Worm (Caenorhabditis elegans) whole organism, L3 larva: ENCODE measurements around the gene Y47A7.2.

ENCODE experiments used
- R02D3.7 ChIP-seq: fragments of 150-350 bp; optimal IDR thresholded peaks from 2 replicates; lab custom pipeline; 2014; ENCODE audit warnings: missing biosample characterization, missing genetic modification characterization
- ZK546.5 ChIP-seq: sonication (generic microtip); optimal IDR thresholded peaks from 2 replicates; lab custom pipeline; 2017; ENCODE audit warnings: missing biosample characterization, missing genetic modification characterization
- aly-2 ChIP-seq: fragments of 150-350 bp; optimal IDR thresholded peaks from 2 replicates; lab custom pipeline; 2014; ENCODE audit warnings: missing biosample characterization, missing genetic modification characterization
- ama-1 ChIP-seq: fragments of 150-350 bp; optimal IDR thresholded peaks from 2 replicates; lab custom pipeline; 2018
- ceh-16 ChIP-seq: sonication (generic microtip); optimal IDR thresholded peaks from 2 replicates; lab custom pipeline; 2017; ENCODE audit warnings: missing biosample characterization, missing genetic modification characterization
- ceh-9 ChIP-seq: sonication (generic microtip); optimal IDR thresholded peaks from 2 replicates; lab custom pipeline; 2018; ENCODE audit warnings: missing biosample characterization, missing genetic modification characterization
- daf-12 ChIP-seq: fragments of 150-350 bp; optimal IDR thresholded peaks from 2 replicates; lab custom pipeline; 2014; ENCODE audit warnings: missing biosample characterization, missing genetic modification reagents, missing genetic modification characterization
- egl-27 ChIP-seq: sonication (generic microtip); optimal IDR thresholded peaks from 4 replicates; lab custom pipeline; 2017; ENCODE audit warnings: missing biosample characterization, missing genetic modification reagents, missing genetic modification characterization
- egl-5 ChIP-seq: fragments of 150-350 bp; optimal IDR thresholded peaks from 2 replicates; lab custom pipeline; 2017; ENCODE audit warnings: missing biosample characterization, missing genetic modification reagents, missing genetic modification characterization, inconsistent platforms
- elt-1 ChIP-seq: fragments of 150-350 bp; optimal IDR thresholded peaks from 2 replicates; lab custom pipeline; 2014; ENCODE audit warnings: missing biosample characterization, missing genetic modification characterization
- elt-2 ChIP-seq: sonication (generic microtip); optimal IDR thresholded peaks from 2 replicates; lab custom pipeline; 2016; ENCODE audit warnings: missing genetic modification reagents, mild to moderate bottlenecking, missing genetic modification characterization, missing compliant biosample characterization
- eor-1 ChIP-seq, 2 experiments: fragments of 150-350 bp; optimal IDR thresholded peaks; 2 replicates each; lab custom pipeline; 2014 to 2018; ENCODE audit warnings: missing biosample characterization in 2 of 2, missing genetic modification characterization in 2 of 2
- fkh-2 ChIP-seq: fragments of 150-350 bp; optimal IDR thresholded peaks from 2 replicates; lab custom pipeline; 2014; ENCODE audit warnings: missing biosample characterization, missing genetic modification reagents, missing genetic modification characterization
- fos-1 ChIP-seq: fragments of 150-350 bp; optimal IDR thresholded peaks from 2 replicates; lab custom pipeline; 2014; ENCODE audit warnings: missing biosample characterization, missing genetic modification characterization
- lin-39 ChIP-seq: fragments of 150-350 bp; optimal IDR thresholded peaks from 2 replicates; lab custom pipeline; 2018; ENCODE audit warnings: missing biosample characterization, missing genetic modification reagents, missing genetic modification characterization
- lsy-12 ChIP-seq: sonication (generic microtip); optimal IDR thresholded peaks from 2 replicates; lab custom pipeline; 2016; ENCODE audit warnings: mild to moderate bottlenecking, missing genetic modification characterization, missing compliant biosample characterization
- mdl-1 ChIP-seq: fragments of 150-350 bp; optimal IDR thresholded peaks from 2 replicates; lab custom pipeline; 2014; ENCODE audit warnings: missing biosample characterization, missing genetic modification characterization
- mml-1 ChIP-seq: fragments of 150-350 bp; sonication (generic microtip); optimal IDR thresholded peaks from 3 replicates; lab custom pipeline; 2014; ENCODE audit warnings: missing biosample characterization, missing genetic modification characterization
- nhr-11 ChIP-seq: fragments of 150-350 bp; optimal IDR thresholded peaks from 2 replicates; lab custom pipeline; 2014; ENCODE audit warnings: missing biosample characterization, missing genetic modification characterization
- nhr-12 ChIP-seq: fragments of 150-350 bp; optimal IDR thresholded peaks from 2 replicates; lab custom pipeline; 2014; ENCODE audit warnings: missing biosample characterization, missing genetic modification characterization
- nhr-23 ChIP-seq: fragments of 150-350 bp; optimal IDR thresholded peaks from 2 replicates; lab custom pipeline; 2014; ENCODE audit warnings: missing biosample characterization, missing genetic modification reagents, missing genetic modification characterization
- nhr-28 ChIP-seq: fragments of 150-350 bp; optimal IDR thresholded peaks from 2 replicates; lab custom pipeline; 2014; ENCODE audit warnings: missing biosample characterization, missing genetic modification characterization
- nhr-43 ChIP-seq: sonication (generic microtip); optimal IDR thresholded peaks from 2 replicates; lab custom pipeline; 2016; ENCODE audit warnings: mild to moderate bottlenecking, missing genetic modification characterization, missing compliant biosample characterization; ENCODE audit not compliant: poor library complexity, severe bottlenecking
- nhr-67 ChIP-seq: fragments of 150-350 bp; optimal IDR thresholded peaks from 2 replicates; lab custom pipeline; 2014; ENCODE audit warnings: missing biosample characterization, missing genetic modification characterization
- nhr-76 ChIP-seq: fragments of 150-350 bp; sonication (generic microtip); optimal IDR thresholded peaks from 5 replicates; lab custom pipeline; 2014; ENCODE audit warnings: missing biosample characterization, missing genetic modification characterization
- nhr-77 ChIP-seq: fragments of 150-350 bp; optimal IDR thresholded peaks from 2 replicates; lab custom pipeline; 2014; ENCODE audit warnings: missing biosample characterization, missing genetic modification characterization
- pha-4 ChIP-seq: fragments of 150-350 bp; optimal IDR thresholded peaks from 2 replicates; lab custom pipeline; 2014; ENCODE audit warnings: missing biosample characterization, missing genetic modification reagents, missing genetic modification characterization
- pqm-1 ChIP-seq: fragments of 150-350 bp; optimal IDR thresholded peaks from 2 replicates; lab custom pipeline; 2017; ENCODE audit warnings: missing biosample characterization, missing genetic modification characterization, inconsistent platforms
- sea-2 ChIP-seq: fragments of 150-350 bp; sonication (generic microtip); optimal IDR thresholded peaks from 4 replicates; lab custom pipeline; 2014; ENCODE audit warnings: missing biosample characterization, missing genetic modification reagents, missing genetic modification characterization
- snpc-4 ChIP-seq: fragments of 150-350 bp; optimal IDR thresholded peaks from 2 replicates; lab custom pipeline; 2014; ENCODE audit warnings: missing biosample characterization, missing genetic modification characterization
- tbx-2 ChIP-seq: sonication (generic microtip); optimal IDR thresholded peaks from 2 replicates; lab custom pipeline; 2016; ENCODE audit warnings: mild to moderate bottlenecking, missing genetic modification characterization, missing compliant biosample characterization
- unc-62 ChIP-seq: fragments of 150-350 bp; sonication (generic microtip); optimal IDR thresholded peaks from 4 replicates; lab custom pipeline; 2014; ENCODE audit warnings: missing biosample characterization, missing genetic modification reagents, missing genetic modification characterization
- zag-1 ChIP-seq: fragments of 150-350 bp; optimal IDR thresholded peaks from 2 replicates; lab custom pipeline; 2014; ENCODE audit warnings: missing biosample characterization, missing genetic modification characterization
- ztf-4 ChIP-seq: fragments of 150-350 bp; optimal IDR thresholded peaks from 2 replicates; lab custom pipeline; 2014; ENCODE audit warnings: missing biosample characterization, missing genetic modification characterization

Gene Y47A7.2

ce11 chrV:5181612-5182011 lies 16.5 kb downstream of the Y47A7.2 start, which contains the start of gene C03A7.2:
TSS of gene C03A7.2 (plus strand) at chrV:5181912.
- TF ChIP-seq ama-1 (lab: Kevin White, UChicago) = no peak
- TF ChIP-seq ztf-4 (tag; lab: Kevin White, UChicago) = no peak
- TF ChIP-seq aly-2 (tag; lab: Kevin White, UChicago) = no peak
- TF ChIP-seq fkh-2 (tag; lab: Kevin White, UChicago) = no peak
- TF ChIP-seq nhr-76 = no peak
- no peak for TF ChIP-seq eor-1 (tag; optimal IDR thresholded peaks at IDR 0.05; lab: Kevin White, UChicago)
- no peak for TF ChIP-seq mml-1 (tag; lab: Kevin White, UChicago)
- no peak for TF ChIP-seq egl-27 (tag; lab: Kevin White, UChicago)

- peak; percentile 47 for TF ChIP-seq elt-2 (tag; lab: Kevin White, UChicago)
- no peak for TF ChIP-seq nhr-77 (tag; lab: Kevin White, UChicago)
- TF ChIP-seq nhr-11 (tag; lab: Kevin White, UChicago) = no peak
- no peak for TF ChIP-seq ceh-16 (tag; lab: Kevin White, UChicago)
- peak; percentile 42 for TF ChIP-seq pqm-1
- no peak for TF ChIP-seq ama-1 (lab: Kevin White, UChicago)
Measured at ce11 chrV:5178051-5178450, 20.1 kb downstream of the Y47A7.2 start.

ce11 chrV:5177209-5177608 lies 20.9 kb downstream of the Y47A7.2 start, which contains the start of gene ugt-51:
TSS of gene ugt-51 (minus strand) at chrV:5177309.
- TF ChIP-seq zag-1 (tag; lab: Kevin White, UChicago) (no peak), sea-2 (GFP tag; lab: Kevin White, UChicago) (no peak), lsy-12 (tag; lab: Kevin White, UChicago) (no peak), aly-2 (tag; lab: Kevin White, UChicago) (no peak), pqm-1 (peak; percentile 17)

ce11 chrV:5172833-5173232 lies 25.3 kb downstream of the Y47A7.2 start, which contains the start of gene srt-65:
TSS of gene srt-65 (minus strand) at chrV:5172933.
- TF ChIP-seq pha-4 (tag; lab: Kevin White, UChicago) = no peak
- TF ChIP-seq daf-12 (tag; lab: Kevin White, UChicago) = no peak
- no peak for TF ChIP-seq nhr-28 (tag; lab: Kevin White, UChicago)
- TF ChIP-seq pqm-1 = no peak
- TF ChIP-seq nhr-43 = no peak
- no peak for TF ChIP-seq nhr-12 (tag; lab: Kevin White, UChicago)
- no peak for TF ChIP-seq elt-1 (tag; lab: Kevin White, UChicago)
- TF ChIP-seq ZK546.5 = no peak
- no peak for TF ChIP-seq egl-27 (tag; lab: Kevin White, UChicago)

ce11 chrV:5169586-5169985 lies 28.6 kb downstream of the Y47A7.2 start, which contains the start of gene srt-64:
TSS of gene srt-64 (minus strand) at chrV:5169686.
- TF ChIP-seq nhr-28 (tag; lab: Kevin White, UChicago) = no peak
- TF ChIP-seq lsy-12 (tag; lab: Kevin White, UChicago) = no peak
- no peak for TF ChIP-seq ztf-4 (tag; lab: Kevin White, UChicago)
- TF ChIP-seq, all 47 proteins: peak for 0

- TF ChIP-seq lin-39 (no peak), mdl-1 (tag; lab: Kevin White, UChicago) (no peak), tbx-2 (tag; lab: Kevin White, UChicago) (no peak)
Measured at ce11 chrV:5165426-5165825, 32.7 kb downstream of the Y47A7.2 start, which contains the start of gene srw-140. TSS of gene srw-140 (plus strand) at chrV:5165726.

- TF ChIP-seq pqm-1 = no peak
- no peak for TF ChIP-seq ZK546.5
- TF ChIP-seq snpc-4 (tag; lab: Kevin White, UChicago) = no peak
- no peak for TF ChIP-seq ceh-16 (tag; lab: Kevin White, UChicago)
- no peak for TF ChIP-seq daf-12 (tag; lab: Kevin White, UChicago)
- TF ChIP-seq, all 47 proteins: peak for 0
Measured at ce11 chrV:5164682-5165081, 33.5 kb downstream of the Y47A7.2 start, which contains the start of gene abu-7. TSS of gene abu-7 (minus strand) at chrV:5164782.

ce11 chrV:5161792-5162191 lies 36.3 kb downstream of the Y47A7.2 start, which contains the start of gene abu-6:
TSS of gene abu-6 (minus strand) at chrV:5161892.
- TF ChIP-seq R02D3.7 (tag; lab: Kevin White, UChicago) (no peak), fos-1 (tag; lab: Kevin White, UChicago) (no peak), ceh-9 (tag; lab: Kevin White, UChicago) (no peak), egl-5 (no peak), ztf-4 (tag; lab: Kevin White, UChicago) (no peak), ceh-16 (tag; lab: Kevin White, UChicago) (no peak), nhr-43 (no peak), tbx-2 (tag; lab: Kevin White, UChicago) (no peak), unc-62 (no peak), nhr-67 (tag; lab: Kevin White, UChicago) (no peak), nhr-23 (tag; lab: Kevin White, UChicago) (no peak), egl-27 (tag; lab: Kevin White, UChicago) (no peak)
